Worm (Caenorhabditis elegans) whole organism, L2 larva: ENCODE data around the gene Y54G2A.37.

Experiments used
- nhr-25 ChIP-seq: fragments of 150-350 bp; sonication (generic microtip); optimal IDR thresholded peaks from 3 replicates; lab custom pipeline; 2014; ENCODE audit warnings: missing biosample characterization, missing genetic modification characterization
- unc-39 ChIP-seq: fragments of 150-350 bp; optimal IDR thresholded peaks from 2 replicates; lab custom pipeline; 2014; ENCODE audit warnings: missing biosample characterization, missing genetic modification characterization

- TF ChIP-seq unc-39 (no peak), nhr-25 (tag; lab: Kevin White, UChicago) (no peak)
These were observed 30.1 kb downstream of the Y54G2A.37 start, which contains the start of gene clec-85 for ce11 chrIV:2850586-2850985.
